Fruit fly (Drosophila melanogaster) whole organism, embryonic: ENCODE data around the gene Rab14.

Source experiments
- Adf1 ChIP-seq: fragments of 200-800 bp; sonication (Bioruptor generic); IDR thresholded peaks from 2 replicates; pipeline ENCODE4 v1.3.6; 2022; ENCODE audit warnings: missing biosample characterization, missing genetic modification characterization
- Antp ChIP-seq: fragments of 200-800 bp; sonication (Bioruptor generic); optimal IDR thresholded peaks from 3 replicates; lab custom pipeline; 2016; ENCODE audit warnings: missing biosample characterization, missing genetic modification characterization
- B-H1 ChIP-seq: fragments of 200-800 bp; sonication (Bioruptor generic); IDR thresholded peaks from 3 replicates; pipeline ENCODE4 v1.3.6; 2022; ENCODE audit warnings: missing biosample characterization, missing genetic modification characterization
- CG10209 ChIP-seq: fragments of 200-800 bp; sonication (Bioruptor generic); optimal IDR thresholded peaks from 3 replicates; lab custom pipeline; 2017; ENCODE audit warnings: missing biosample characterization, mild to moderate bottlenecking, missing genetic modification characterization, missing genetic modification reagents
- CG10979 ChIP-seq: fragments of 200-800 bp; sonication (Bioruptor generic); optimal IDR thresholded peaks from 2 replicates; lab custom pipeline; 2018; ENCODE audit warnings: missing biosample characterization, mild to moderate bottlenecking, missing genetic modification characterization, moderate library complexity
- CG12299 ChIP-seq: fragments of 200-800 bp; sonication (Bioruptor generic); optimal IDR thresholded peaks from 2 replicates; lab custom pipeline; 2018; ENCODE audit warnings: missing biosample characterization, mild to moderate bottlenecking, missing genetic modification characterization
- CG12659 ChIP-seq: fragments of 200-800 bp; sonication (Bioruptor generic); optimal IDR thresholded peaks from 3 replicates; lab custom pipeline; 2017; ENCODE audit warnings: mild to moderate bottlenecking, missing biosample characterization, missing genetic modification reagents, missing genetic modification characterization
- CG13775 ChIP-seq: fragments of 200-800 bp; sonication (Bioruptor generic); optimal IDR thresholded peaks from 3 replicates; lab custom pipeline; 2017; ENCODE audit warnings: missing biosample characterization, mild to moderate bottlenecking, missing genetic modification characterization
- CG14014 ChIP-seq: fragments of 200-800 bp; sonication (Bioruptor generic); IDR thresholded peaks from 2 replicates; pipeline ENCODE4 v1.3.6; 2022; ENCODE audit warnings: missing biosample characterization, missing genetic modification characterization
- CG14710 ChIP-seq: fragments of 200-800 bp; sonication (Bioruptor generic); optimal IDR thresholded peaks from 3 replicates; lab custom pipeline; 2019; ENCODE audit warnings: missing biosample characterization, mild to moderate bottlenecking, missing genetic modification characterization, moderate library complexity
- CG1602 ChIP-seq: fragments of 200-800 bp; sonication (Bioruptor generic); optimal IDR thresholded peaks from 3 replicates; lab custom pipeline; 2016; ENCODE audit warnings: missing biosample characterization, missing genetic modification characterization
- CG17328 ChIP-seq: fragments of 200-800 bp; sonication (Bioruptor generic); IDR thresholded peaks from 2 replicates; pipeline ENCODE4 v1.3.6; 2022; ENCODE audit warnings: missing biosample characterization, missing genetic modification characterization
- CG17359 ChIP-seq: fragments of 200-800 bp; sonication (Bioruptor generic); optimal IDR thresholded peaks from 3 replicates; lab custom pipeline; 2018; ENCODE audit warnings: missing biosample characterization, mild to moderate bottlenecking, missing genetic modification characterization, moderate library complexity
- CG17361 ChIP-seq: fragments of 200-800 bp; sonication (Bioruptor generic); IDR thresholded peaks from 3 replicates; pipeline ENCODE4 v1.3.6; 2022; ENCODE audit warnings: missing biosample characterization, missing genetic modification characterization
- CG17385 ChIP-seq: fragments of 200-800 bp; sonication (Bioruptor generic); optimal IDR thresholded peaks from 3 replicates; lab custom pipeline; 2018; ENCODE audit warnings: missing biosample characterization, mild to moderate bottlenecking, missing genetic modification characterization
- CG18262 ChIP-seq: fragments of 200-800 bp; optimal IDR thresholded peaks from 3 replicates; lab custom pipeline; 2019; ENCODE audit warnings: missing biosample characterization, mild to moderate bottlenecking, missing genetic modification characterization, moderate library complexity
- CG4854 ChIP-seq: fragments of 200-800 bp; sonication (Bioruptor generic); optimal IDR thresholded peaks from 2 replicates; lab custom pipeline; 2016; ENCODE audit warnings: missing biosample characterization, missing genetic modification characterization, inconsistent platforms
- CG5953 ChIP-seq: fragments of 200-800 bp; sonication (Bioruptor generic); IDR thresholded peaks from 2 replicates; pipeline ENCODE4 v1.3.6; 2022; ENCODE audit warnings: missing biosample characterization, missing genetic modification characterization
- CG6813 ChIP-seq: fragments of 200-800 bp; sonication (Bioruptor generic); optimal IDR thresholded peaks from 2 replicates; lab custom pipeline; 2017; ENCODE audit warnings: missing biosample characterization, missing genetic modification characterization, mild to moderate bottlenecking, moderate library complexity, missing genetic modification reagents
- CG7271 ChIP-seq: fragments of 200-800 bp; sonication (Bioruptor generic); optimal IDR thresholded peaks from 2 replicates; lab custom pipeline; 2018; ENCODE audit warnings: missing biosample characterization, mild to moderate bottlenecking, missing genetic modification characterization, moderate library complexity
- CG8089 ChIP-seq: fragments of 200-800 bp; sonication (Bioruptor generic); optimal IDR thresholded peaks from 3 replicates; lab custom pipeline; 2016; ENCODE audit warnings: missing biosample characterization, missing genetic modification characterization
- D19A ChIP-seq: fragments of 200-800 bp; optimal IDR thresholded peaks from 3 replicates; lab custom pipeline; 2019; ENCODE audit warnings: missing biosample characterization, mild to moderate bottlenecking, missing genetic modification characterization, moderate library complexity
- Dek ChIP-seq: fragments of 200-800 bp; sonication (Bioruptor generic); optimal IDR thresholded peaks from 3 replicates; lab custom pipeline; 2019; ENCODE audit warnings: missing biosample characterization, mild to moderate bottlenecking, missing genetic modification characterization, moderate library complexity
- Dip2 ChIP-seq: fragments of 200-800 bp; sonication (Bioruptor generic); IDR thresholded peaks from 2 replicates; pipeline ENCODE4 v1.3.6; 2022; ENCODE audit warnings: missing biosample characterization, missing genetic modification characterization
- Doc2 ChIP-seq: fragments of 200-800 bp; sonication (Bioruptor generic); IDR thresholded peaks from 2 replicates; pipeline ENCODE4 v1.3.6; 2022; ENCODE audit warnings: missing biosample characterization, missing genetic modification characterization
- Ets97D ChIP-seq: fragments of 200-800 bp; sonication (Bioruptor generic); optimal IDR thresholded peaks from 3 replicates; lab custom pipeline; 2016; ENCODE audit warnings: missing biosample characterization, missing genetic modification characterization
- Hr3 ChIP-seq: fragments of 200-800 bp; sonication (Bioruptor generic); optimal IDR thresholded peaks from 3 replicates; lab custom pipeline; 2016; ENCODE audit warnings: missing biosample characterization, missing genetic modification characterization
- Mrtf ChIP-seq: fragments of 200-800 bp; sonication (Bioruptor generic); IDR thresholded peaks from 3 replicates; pipeline ENCODE4 v1.3.6; 2022; ENCODE audit warnings: missing biosample characterization, missing genetic modification characterization
- Rx ChIP-seq: fragments of 200-800 bp; sonication (Bioruptor generic); IDR thresholded peaks from 2 replicates; pipeline ENCODE4 v1.3.6; 2022; ENCODE audit warnings: missing biosample characterization, missing genetic modification characterization
- Xrp1 ChIP-seq: fragments of 200-800 bp; sonication (Bioruptor generic); IDR thresholded peaks from 2 replicates; pipeline ENCODE4 v1.3.6; 2022; ENCODE audit warnings: missing biosample characterization, missing genetic modification characterization
- al ChIP-seq: fragments of 200-800 bp; sonication (Bioruptor generic); IDR thresholded peaks from 2 replicates; pipeline ENCODE4 v1.3.6; 2022; ENCODE audit warnings: missing biosample characterization, missing genetic modification characterization
- bbx ChIP-seq: fragments of 200-800 bp; sonication (Bioruptor generic); IDR thresholded peaks from 2 replicates; pipeline ENCODE4 v1.3.6; 2022; ENCODE audit warnings: missing biosample characterization, missing genetic modification characterization; ENCODE audit not compliant: partially characterized antibody
- bigmax ChIP-seq: fragments of 200-800 bp; sonication (Bioruptor generic); optimal IDR thresholded peaks from 2 replicates; lab custom pipeline; 2018; ENCODE audit warnings: missing biosample characterization, mild to moderate bottlenecking, missing genetic modification characterization
- br ChIP-seq: fragments of >200 bp; optimal IDR thresholded peaks from 2 replicates; lab custom pipeline; 2017
- cas ChIP-seq: fragments of 200-800 bp; sonication (Bioruptor generic); IDR thresholded peaks from 2 replicates; pipeline ENCODE4 v1.3.6; 2022; ENCODE audit warnings: missing biosample characterization, missing genetic modification characterization
- crp ChIP-seq, 2 experiments: fragments of 200-800 bp; sonication (Bioruptor generic); optimal IDR thresholded peaks; 2 replicates in 1 of 2; 3 replicates in 1 of 2; lab custom pipeline; 2017; ENCODE audit warnings: missing biosample characterization in 2 of 2, missing genetic modification characterization in 2 of 2, mild to moderate bottlenecking in 1 of 2, moderate library complexity in 1 of 2
- danr ChIP-seq: fragments of 200-800 bp; sonication (Bioruptor generic); IDR thresholded peaks from 2 replicates; pipeline ENCODE4 v1.3.6; 2022; ENCODE audit warnings: missing biosample characterization, missing genetic modification characterization
- fd96Cb ChIP-seq: fragments of 200-800 bp; sonication (Bioruptor generic); optimal IDR thresholded peaks from 2 replicates; lab custom pipeline; 2018; ENCODE audit warnings: missing biosample characterization, mild to moderate bottlenecking, missing genetic modification characterization, moderate library complexity
- gem ChIP-seq: fragments of 200-800 bp; sonication (Bioruptor generic); optimal IDR thresholded peaks from 2 replicates; lab custom pipeline; 2019; ENCODE audit warnings: missing biosample characterization, mild to moderate bottlenecking, missing genetic modification characterization, moderate library complexity
- mirr ChIP-seq: fragments of 200-800 bp; sonication (Bioruptor generic); optimal IDR thresholded peaks from 3 replicates; lab custom pipeline; 2018; ENCODE audit warnings: missing biosample characterization, mild to moderate bottlenecking, missing genetic modification characterization
- nau ChIP-seq: fragments of 200-800 bp; sonication (Bioruptor generic); optimal IDR thresholded peaks from 3 replicates; lab custom pipeline; 2017; ENCODE audit warnings: missing biosample characterization, mild to moderate bottlenecking, missing genetic modification characterization, missing genetic modification reagents
- pfk ChIP-seq: fragments of 200-800 bp; sonication (Bioruptor generic); optimal IDR thresholded peaks from 2 replicates; lab custom pipeline; 2018; ENCODE audit warnings: missing biosample characterization, mild to moderate bottlenecking, missing genetic modification characterization, moderate library complexity
- salm ChIP-seq: fragments of 200-800 bp; sonication (Bioruptor generic); optimal IDR thresholded peaks from 2 replicates; lab custom pipeline; 2018; ENCODE audit warnings: missing biosample characterization, mild to moderate bottlenecking, missing genetic modification characterization
- schlank ChIP-seq: fragments of 200-800 bp; sonication (Bioruptor generic); optimal IDR thresholded peaks from 2 replicates; lab custom pipeline; 2018; ENCODE audit warnings: missing biosample characterization, mild to moderate bottlenecking, missing genetic modification characterization
- scrt ChIP-seq: fragments of 200-800 bp; sonication (Bioruptor generic); optimal IDR thresholded peaks from 2 replicates; lab custom pipeline; 2018; ENCODE audit warnings: missing biosample characterization, mild to moderate bottlenecking, missing genetic modification characterization, moderate library complexity
- slou ChIP-seq: fragments of 200-800 bp; sonication (Bioruptor generic); optimal IDR thresholded peaks from 3 replicates; lab custom pipeline; 2016; ENCODE audit warnings: missing biosample characterization, missing genetic modification characterization
- so ChIP-seq: fragments of 200-800 bp; sonication (Bioruptor generic); IDR thresholded peaks from 3 replicates; pipeline ENCODE4 v1.3.6; 2022; ENCODE audit warnings: missing biosample characterization, missing genetic modification characterization
- stc ChIP-seq: fragments of 200-800 bp; sonication (Bioruptor generic); IDR thresholded peaks from 2 replicates; pipeline ENCODE4 v1.3.6; 2022; ENCODE audit warnings: missing biosample characterization, missing genetic modification characterization
- twi ChIP-seq: fragments of 200-800 bp; optimal IDR thresholded peaks from 2 replicates; lab custom pipeline; 2019; ENCODE audit warnings: missing biosample characterization, mild to moderate bottlenecking, missing genetic modification characterization, moderate library complexity
- vfl ChIP-seq: fragments of 200-800 bp; sonication (Bioruptor generic); optimal IDR thresholded peaks from 2 replicates; lab custom pipeline; 2016; ENCODE audit warnings: missing biosample characterization, missing genetic modification characterization
- zfh2 ChIP-seq: fragments of 200-800 bp; sonication (Bioruptor generic); optimal IDR thresholded peaks from 2 replicates; lab custom pipeline; 2016; ENCODE audit warnings: missing biosample characterization, missing genetic modification characterization

Rab14 gene

DNA sequence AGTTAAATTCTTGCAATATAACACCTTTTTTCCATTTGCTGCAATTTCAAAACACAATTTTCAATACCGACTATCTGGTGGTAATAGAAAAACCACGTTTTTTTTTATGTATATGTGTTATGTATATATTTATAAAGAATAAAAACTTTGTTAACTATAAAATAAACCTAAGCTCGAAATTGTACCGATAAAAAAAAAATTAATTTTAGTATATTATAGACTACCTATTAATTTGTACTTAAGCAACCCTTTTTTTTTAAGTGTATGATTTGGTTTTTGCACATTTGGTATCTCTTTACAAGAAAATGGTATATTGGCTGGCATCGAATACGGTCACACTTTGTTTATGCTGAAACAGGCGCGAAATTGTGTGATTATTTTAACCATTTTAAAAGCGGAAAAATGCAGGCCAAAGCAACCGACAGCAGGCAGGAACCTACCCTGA, 6.8 kb downstream of the Rab14 start, which contains the start of gene spel1 (continued):
- TF ChIP-seq fd96Cb (peak; percentile 77), Adf1 (GFP tag; lab: Robert Waterston, UW) (peak; percentile 32), CG14710 (tag; lab: Kevin White, UChicago) (peak; percentile 87), CG12299 (peak; percentile 27), CG5953 (GFP tag; lab: Robert Waterston, UW) (peak; percentile 52), scrt (GFP tag; lab: Kevin White, UChicago) (peak; percentile 54), br (lab: Kevin White, UChicago) (no peak), Dek (tag; lab: Kevin White, UChicago) (peak; percentile 91), danr (no peak), Doc2 (peak; percentile 21; the same call in 1 of the 2 replicates), schlank (tag; lab: Kevin White, UChicago) (no peak), Ets97D (GFP tag; lab: Kevin White, UChicago) (peak; percentile 51), Dip2 (GFP tag; lab: Robert Waterston, UW) (no peak), B-H1 (GFP tag; lab: Robert Waterston, UW) (peak; percentile 73; the same call in 2 of the 3 replicates), al (GFP tag; lab: Robert Waterston, UW) (peak; percentile 65), CG1602 (GFP tag; lab: Kevin White, UChicago) (peak; percentile 66), CG12659 (GFP tag; lab: Kevin White, UChicago) (peak; percentile 72), CG17359 (tag; lab: Kevin White, UChicago) (peak; percentile 85), mirr (GFP tag; lab: Kevin White, UChicago) (no peak), D19A (tag; lab: Kevin White, UChicago) (peak; percentile 82), CG7271 (tag; lab: Kevin White, UChicago) (peak; percentile 5), stc (GFP tag; lab: Robert Waterston, UW) (peak; percentile 81), CG10209 (GFP tag; lab: Kevin White, UChicago) (peak; percentile 69), slou (GFP tag; lab: Kevin White, UChicago) (peak; percentile 69), CG17328 (GFP tag; lab: Robert Waterston, UW) (peak; percentile 83), pfk (GFP tag; lab: Kevin White, UChicago) (no peak), Rx (GFP tag; lab: Robert Waterston, UW) (peak; percentile 54), salm (tag; lab: Kevin White, UChicago) (peak; percentile 68), CG10979 (tag; lab: Kevin White, UChicago) (peak; percentile 83), CG18262 (tag; lab: Kevin White, UChicago) (peak; percentile 88), zfh2 (GFP tag; lab: Kevin White, UChicago) (peak; percentile 33), CG17361 (GFP tag; lab: Robert Waterston, UW) (peak; percentile 90), so (GFP tag; lab: Robert Waterston, UW) (peak; percentile 78), Xrp1 (GFP tag; lab: Robert Waterston, UW) (peak; percentile 91), Antp (GFP tag; lab: Kevin White, UChicago) (no peak), Hr3 (GFP tag; lab: Kevin White, UChicago) (peak; percentile 81), CG17385 (GFP tag; lab: Kevin White, UChicago) (peak; percentile 68), vfl (GFP tag; lab: Kevin White, UChicago) (no peak), CG8089 (GFP tag; lab: Kevin White, UChicago) (no peak), CG13775 (peak; percentile 60), CG6813 (peak; percentile 72), bigmax (no peak), bbx (no peak), CG4854 (GFP tag; lab: Kevin White, UChicago) (peak; percentile 9), twi (tag; lab: Kevin White, UChicago) (peak; percentile 46), cas (GFP tag; lab: Robert Waterston, UW) (peak; percentile 77; the same call in 1 of the 2 replicates), nau (peak; percentile 38), gem (peak; percentile 94), CG14014 (GFP tag; lab: Robert Waterston, UW) (peak; percentile 76; the same call in 1 of the 2 replicates), Mrtf (peak; percentile 4; the same call in 1 of the 3 replicates), crp (GFP tag; optimal IDR thresholded peaks at IDR 0.05; lab: Kevin White, UChicago) (peak in 1 of 2 experiments; percentile 18)
